Fruit fly (Drosophila melanogaster) Kc167 (cell line): ENCODE measurements around the gene Wwox.

Experiments
- Sin3A ChIP-seq: fragments of >200 bp; optimal IDR thresholded peaks from 2 replicates; lab custom pipeline; 2018; ENCODE audit warnings: missing external identifiers
- h ChIP-seq: fragments of >200 bp; optimal IDR thresholded peaks from 3 replicates; lab custom pipeline; 2018; ENCODE audit warnings: missing external identifiers
- psq ChIP-seq: fragments of >200 bp; optimal IDR thresholded peaks from 2 replicates; lab custom pipeline; 2017; ENCODE audit warnings: missing external identifiers

DNA sequence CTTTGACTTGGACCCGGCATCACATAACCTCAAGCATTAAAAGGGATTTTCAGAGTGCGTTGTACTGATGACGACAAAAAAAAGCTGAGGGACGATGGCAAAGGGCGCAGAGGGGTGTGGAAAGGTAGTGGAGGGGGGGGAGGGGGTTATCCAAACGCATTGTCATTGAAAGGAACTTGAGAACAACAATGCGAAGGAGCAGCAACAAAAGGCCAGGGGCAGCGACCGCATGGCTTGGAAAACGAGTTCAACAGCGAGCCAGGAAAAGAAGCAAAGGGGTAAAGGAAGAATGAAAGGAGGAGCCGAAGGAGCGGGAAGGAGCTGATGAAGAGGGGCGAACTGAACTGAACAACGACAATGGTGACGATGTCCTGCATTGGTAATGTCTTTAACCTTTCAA lies 41.8 kb downstream of the Wwox start:
- TF ChIP-seq psq (no peak), h (lab: Kevin White, UChicago) (no peak), Sin3A (lab: Kevin White, UChicago) (no peak)
